Worm (Caenorhabditis elegans) whole organism, midembryonic: ENCODE measurements around the gene T25D10.4.

Source experiments
- T22C8.4 ChIP-seq: fragments of 200-800 bp; sonication (Bioruptor generic); IDR thresholded peaks from 2 replicates; pipeline ENCODE4 v1.3.6; 2022; ENCODE audit warnings: missing genetic modification characterization, missing compliant biosample characterization
- klf-2 ChIP-seq: fragments of 200-800 bp; sonication (Bioruptor generic); conservative IDR thresholded peaks from 2 replicates; pipeline ENCODE4 v1.3.6; 2022; ENCODE audit warnings: missing genetic modification reagents, missing genetic modification characterization, missing compliant biosample characterization
- med-1 ChIP-seq: sonication (generic microtip); optimal IDR thresholded peaks from 2 replicates; lab custom pipeline; 2017; ENCODE audit warnings: missing genetic modification characterization, mild to moderate bottlenecking, missing compliant biosample characterization, antibody characterized with exemption, missing genetic modification reagents; ENCODE audit not compliant: insufficient read depth
- ref-1 ChIP-seq: fragments of 200-800 bp; sonication (Bioruptor generic); conservative IDR thresholded peaks from 2 replicates; pipeline ENCODE4 v1.3.6; 2022; ENCODE audit warnings: missing genetic modification reagents, missing genetic modification characterization, missing compliant biosample characterization
- ztf-29 ChIP-seq: fragments of 200-800 bp; sonication (Bioruptor generic); IDR thresholded peaks from 2 replicates; pipeline ENCODE4 v1.3.6; 2022; ENCODE audit warnings: missing genetic modification reagents, missing genetic modification characterization, missing compliant biosample characterization

DNA sequence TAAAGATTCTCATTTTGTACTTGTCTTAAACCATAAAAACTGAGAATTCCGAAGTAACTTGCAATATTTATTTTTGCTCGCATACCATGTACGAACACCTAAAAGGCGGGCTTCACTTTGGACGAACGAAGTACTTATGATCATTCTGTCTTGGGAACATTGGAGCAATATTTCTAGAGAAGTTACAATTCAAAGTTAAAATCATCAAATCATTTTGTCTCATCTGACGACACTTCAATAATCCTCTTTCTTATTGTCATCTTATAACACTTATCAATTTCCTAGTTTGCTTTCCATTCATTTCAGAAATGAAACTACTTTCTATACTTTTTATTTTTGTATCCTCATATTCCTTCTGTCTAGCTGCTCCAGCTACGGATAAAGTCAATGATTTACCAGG lies 43.4 kb downstream of the T25D10.4 start, which contains the start of gene ctsa-4.1:
- TF ChIP-seq ztf-29 = no peak
- TF ChIP-seq ref-1 (GFP tag; lab: Robert Waterston, UW) = no peak
- TF ChIP-seq T22C8.4 (GFP tag; lab: Robert Waterston, UW) = no peak
- no peak for TF ChIP-seq klf-2 (GFP tag; lab: Robert Waterston, UW)
- no peak for TF ChIP-seq med-1 (GFP tag; lab: Kevin White, UChicago)
